Worm (Caenorhabditis elegans) whole organism, early embryonic: ENCODE data around the gene rig-1.

ENCODE experiments used
- ama-1 ChIP-seq: fragments of 150-350 bp; optimal IDR thresholded peaks from 2 replicates; lab custom pipeline; 2014
- flt-1 ChIP-seq: fragments of 200-800 bp; sonication (Bioruptor generic); IDR thresholded peaks from 2 replicates; pipeline ENCODE4 v1.3.6; 2022; ENCODE audit warnings: missing genetic modification characterization, missing compliant biosample characterization
- hmg-4 ChIP-seq: fragments of 200-800 bp; sonication (Bioruptor generic); optimal IDR thresholded peaks from 2 replicates; lab custom pipeline; 2018; ENCODE audit warnings: mild to moderate bottlenecking, missing genetic modification characterization, missing compliant biosample characterization
- tbx-37 ChIP-seq: fragments of 200-800 bp; sonication (Bioruptor generic); conservative IDR thresholded peaks from 2 replicates; pipeline ENCODE4 v1.3.6; 2022; ENCODE audit warnings: missing genetic modification reagents, missing genetic modification characterization, missing compliant biosample characterization
- tra-4 ChIP-seq: sonication (generic microtip); optimal IDR thresholded peaks from 2 replicates; lab custom pipeline; 2017; ENCODE audit warnings: missing genetic modification characterization, missing compliant biosample characterization

- TF ChIP-seq ama-1 (lab: Kevin White, UChicago): no peak
- no peak for TF ChIP-seq flt-1 (GFP tag; lab: Robert Waterston, UW)
- no peak for TF ChIP-seq tra-4 (tag; lab: Kevin White, UChicago)
- no peak for TF ChIP-seq hmg-4
- TF ChIP-seq tbx-37 (GFP tag; lab: Robert Waterston, UW): no peak
These were observed 50.8 kb downstream of the rig-1 start, which contains the start of gene F53A9.1 for ce11 chrX:8711141-8711645.
